Fruit fly (Drosophila melanogaster) whole organism, embryonic: ENCODE measurements around the gene CG43181.
A peak's percentile ranks its signal among the peaks of the same experiment; 100 is the strongest.

ENCODE experiments used
- CG10267 ChIP-seq: fragments of 200-800 bp; sonication (Bioruptor generic); optimal IDR thresholded peaks from 2 replicates; lab custom pipeline; 2018; ENCODE audit warnings: missing biosample characterization, mild to moderate bottlenecking, missing genetic modification characterization, moderate library complexity
- CG10654 ChIP-seq: fragments of 200-800 bp; sonication (Bioruptor generic); optimal IDR thresholded peaks from 2 replicates; lab custom pipeline; 2016; ENCODE audit warnings: missing biosample characterization, missing genetic modification characterization
- CG11504 ChIP-seq: fragments of 200-800 bp; sonication (Bioruptor generic); optimal IDR thresholded peaks from 3 replicates; lab custom pipeline; 2019; ENCODE audit warnings: missing biosample characterization, mild to moderate bottlenecking, missing genetic modification characterization, moderate library complexity
- CG1233 ChIP-seq: fragments of 200-800 bp; sonication (Bioruptor generic); optimal IDR thresholded peaks from 4 replicates; lab custom pipeline; 2018; ENCODE audit warnings: missing biosample characterization, mild to moderate bottlenecking, missing genetic modification characterization
- CG12744 ChIP-seq: fragments of 200-800 bp; sonication (Bioruptor generic); optimal IDR thresholded peaks from 2 replicates; lab custom pipeline; 2016; ENCODE audit warnings: missing biosample characterization, missing genetic modification characterization
- CG14710 ChIP-seq: fragments of 200-800 bp; sonication (Bioruptor generic); optimal IDR thresholded peaks from 3 replicates; lab custom pipeline; 2019; ENCODE audit warnings: missing biosample characterization, mild to moderate bottlenecking, missing genetic modification characterization, moderate library complexity
- CG15073 ChIP-seq: fragments of 200-800 bp; sonication (Bioruptor generic); optimal IDR thresholded peaks from 2 replicates; lab custom pipeline; 2016; ENCODE audit warnings: missing biosample characterization, missing genetic modification characterization
- CG15514 ChIP-seq: fragments of 200-800 bp; sonication (Bioruptor generic); optimal IDR thresholded peaks from 3 replicates; lab custom pipeline; 2017; ENCODE audit warnings: missing biosample characterization, missing genetic modification characterization, mild to moderate bottlenecking, moderate library complexity, missing genetic modification reagents
- CG15601 ChIP-seq: fragments of 200-800 bp; sonication (Bioruptor generic); optimal IDR thresholded peaks from 3 replicates; lab custom pipeline; 2019; ENCODE audit warnings: missing biosample characterization, mild to moderate bottlenecking, missing genetic modification characterization, moderate library complexity
- CG15696 ChIP-seq: fragments of 200-800 bp; sonication (Bioruptor generic); optimal IDR thresholded peaks from 2 replicates; lab custom pipeline; 2019; ENCODE audit warnings: missing biosample characterization, mild to moderate bottlenecking, missing genetic modification characterization, moderate library complexity
- CG18262 ChIP-seq: fragments of 200-800 bp; optimal IDR thresholded peaks from 3 replicates; lab custom pipeline; 2019; ENCODE audit warnings: missing biosample characterization, mild to moderate bottlenecking, missing genetic modification characterization, moderate library complexity
- CG18619 ChIP-seq: fragments of 200-800 bp; sonication (Bioruptor generic); optimal IDR thresholded peaks from 3 replicates; lab custom pipeline; 2017; ENCODE audit warnings: missing biosample characterization, mild to moderate bottlenecking, missing genetic modification characterization
- CG2712 ChIP-seq: fragments of 200-800 bp; optimal IDR thresholded peaks from 3 replicates; lab custom pipeline; 2019; ENCODE audit warnings: missing biosample characterization, mild to moderate bottlenecking, missing genetic modification characterization, moderate library complexity
- CG30431 ChIP-seq: fragments of 200-800 bp; sonication (Bioruptor generic); optimal IDR thresholded peaks from 2 replicates; lab custom pipeline; 2017; ENCODE audit warnings: missing biosample characterization, missing genetic modification characterization
- CG43689 ChIP-seq: fragments of 200-800 bp; sonication (Bioruptor generic); IDR thresholded peaks from 2 replicates; pipeline ENCODE4 v1.3.6; 2022; ENCODE audit warnings: missing biosample characterization, missing genetic modification characterization
- CG6683 ChIP-seq: fragments of 200-800 bp; sonication (Bioruptor generic); optimal IDR thresholded peaks from 2 replicates; lab custom pipeline; 2017; ENCODE audit warnings: missing biosample characterization, mild to moderate bottlenecking, missing genetic modification characterization, missing genetic modification reagents
- CG9797 ChIP-seq: fragments of 200-800 bp; sonication (Bioruptor generic); optimal IDR thresholded peaks from 3 replicates; lab custom pipeline; 2018; ENCODE audit warnings: missing biosample characterization, mild to moderate bottlenecking, missing genetic modification characterization
- D ChIP-seq, 2 experiments: fragments of 200-800 bp in 1 of 2; fragments of >200 bp in 1 of 2; sonication (Bioruptor generic) in 1 of 2; optimal IDR thresholded peaks; 2 replicates in 1 of 2; 3 replicates in 1 of 2; lab custom pipeline; 2017; ENCODE audit warnings: mild to moderate bottlenecking in 1 of 2, missing biosample characterization in 1 of 2, missing genetic modification characterization in 1 of 2, missing genetic modification reagents in 1 of 2
- Eip74EF ChIP-seq, 2 experiments: fragments of 200-800 bp in 1 of 2; fragments of >200 bp in 1 of 2; sonication (Bioruptor generic) in 1 of 2; optimal IDR thresholded peaks; 2 replicates each; lab custom pipeline; 2017 to 2019; ENCODE audit warnings: missing biosample characterization in 2 of 2, missing genetic modification characterization in 2 of 2, mild to moderate bottlenecking in 1 of 2, moderate library complexity in 1 of 2
- HHEX ChIP-seq: fragments of 200-800 bp; sonication (Bioruptor generic); optimal IDR thresholded peaks from 3 replicates; lab custom pipeline; 2017; ENCODE audit warnings: missing biosample characterization, mild to moderate bottlenecking, missing genetic modification characterization, missing genetic modification reagents
- HLH3B ChIP-seq: fragments of 200-800 bp; sonication (Bioruptor generic); IDR thresholded peaks from 2 replicates; pipeline ENCODE4 v1.3.6; 2022; ENCODE audit warnings: missing biosample characterization, missing genetic modification characterization
- Hr39 ChIP-seq: fragments of >200 bp; optimal IDR thresholded peaks from 2 replicates; lab custom pipeline; 2017
- Hr51 ChIP-seq, 2 experiments: fragments of 200-800 bp; sonication (Bioruptor generic); optimal IDR thresholded peaks; 2 replicates in 1 of 2; 3 replicates in 1 of 2; lab custom pipeline; 2016 to 2018; ENCODE audit warnings: missing biosample characterization in 2 of 2, missing genetic modification characterization in 2 of 2, mild to moderate bottlenecking in 1 of 2, moderate library complexity in 1 of 2
- MBD-R2 ChIP-seq: fragments of 200-800 bp; sonication (Bioruptor generic); IDR thresholded peaks from 2 replicates; pipeline ENCODE4 v1.3.6; 2022; ENCODE audit warnings: missing biosample characterization, missing genetic modification characterization
- Mad ChIP-seq: fragments of 200-800 bp; sonication (Bioruptor generic); optimal IDR thresholded peaks from 2 replicates; lab custom pipeline; 2016; ENCODE audit warnings: missing biosample characterization, missing genetic modification characterization
- Max ChIP-seq: fragments of 200-800 bp; sonication (Bioruptor generic); optimal IDR thresholded peaks from 2 replicates; lab custom pipeline; 2016; ENCODE audit warnings: missing biosample characterization, mild to moderate bottlenecking, missing genetic modification characterization
- NK7.1 ChIP-seq: fragments of 200-800 bp; sonication (Bioruptor generic); optimal IDR thresholded peaks from 3 replicates; lab custom pipeline; 2016; ENCODE audit warnings: missing biosample characterization, missing genetic modification characterization
- Rx ChIP-seq: fragments of 200-800 bp; sonication (Bioruptor generic); IDR thresholded peaks from 2 replicates; pipeline ENCODE4 v1.3.6; 2022; ENCODE audit warnings: missing biosample characterization, missing genetic modification characterization
- Side ChIP-seq: fragments of 200-800 bp; sonication (Bioruptor generic); optimal IDR thresholded peaks from 2 replicates; lab custom pipeline; 2016; ENCODE audit warnings: missing biosample characterization, missing genetic modification characterization
- Sox102F ChIP-seq: fragments of 200-800 bp; sonication (Bioruptor generic); optimal IDR thresholded peaks from 2 replicates; lab custom pipeline; 2018; ENCODE audit warnings: missing biosample characterization, mild to moderate bottlenecking, missing genetic modification characterization, moderate library complexity
- bsh ChIP-seq, 2 experiments: fragments of 200-800 bp; sonication (Bioruptor generic); optimal IDR thresholded peaks; 2 replicates each; lab custom pipeline; 2017 to 2018; ENCODE audit warnings: mild to moderate bottlenecking in 2 of 2, missing biosample characterization in 2 of 2, missing genetic modification characterization in 2 of 2, moderate library complexity in 1 of 2
- croc ChIP-seq: fragments of 200-800 bp; sonication (Bioruptor generic); conservative IDR thresholded peaks from 3 replicates; pipeline ENCODE4 v1.3.6; 2022; ENCODE audit warnings: missing biosample characterization, missing genetic modification characterization
- dmrt99B ChIP-seq: fragments of 200-800 bp; sonication (Bioruptor generic); optimal IDR thresholded peaks from 2 replicates; lab custom pipeline; 2018; ENCODE audit warnings: missing biosample characterization, mild to moderate bottlenecking, missing genetic modification characterization, moderate library complexity
- dysf ChIP-seq: fragments of 200-800 bp; sonication (Bioruptor generic); IDR thresholded peaks from 3 replicates; pipeline ENCODE4 v1.3.6; 2022; ENCODE audit warnings: missing biosample characterization, missing genetic modification characterization
- emc ChIP-seq: fragments of 200-800 bp; sonication (Bioruptor generic); optimal IDR thresholded peaks from 2 replicates; lab custom pipeline; 2016; ENCODE audit warnings: missing biosample characterization, missing genetic modification characterization
- fd96Cb ChIP-seq: fragments of 200-800 bp; sonication (Bioruptor generic); optimal IDR thresholded peaks from 2 replicates; lab custom pipeline; 2018; ENCODE audit warnings: missing biosample characterization, mild to moderate bottlenecking, missing genetic modification characterization, moderate library complexity
- hkb ChIP-seq, 2 experiments: fragments of 200-800 bp in 1 of 2; fragments of >200 bp in 1 of 2; sonication (Bioruptor generic) in 1 of 2; IDR thresholded peaks in 1 of 2; optimal IDR thresholded peaks in 1 of 2; 2 replicates each; pipeline versions ENCODE4 v1.3.6 to Lab custom; 2017 to 2022; ENCODE audit warnings: missing biosample characterization in 1 of 2, missing genetic modification characterization in 1 of 2
- kay ChIP-seq: fragments of 200-800 bp; sonication (Bioruptor generic); optimal IDR thresholded peaks from 2 replicates; lab custom pipeline; 2016; ENCODE audit warnings: missing biosample characterization, missing genetic modification characterization
- lab ChIP-seq: fragments of 200-800 bp; sonication (Bioruptor generic); optimal IDR thresholded peaks from 3 replicates; lab custom pipeline; 2017; ENCODE audit warnings: missing biosample characterization, missing genetic modification characterization, mild to moderate bottlenecking, moderate library complexity, missing genetic modification reagents
- phol ChIP-seq: fragments of 200-800 bp; sonication (Bioruptor generic); optimal IDR thresholded peaks from 3 replicates; lab custom pipeline; 2018; ENCODE audit warnings: missing biosample characterization, mild to moderate bottlenecking, missing genetic modification characterization, moderate library complexity
- pnt ChIP-seq: fragments of 200-800 bp; sonication (Bioruptor generic); optimal IDR thresholded peaks from 3 replicates; lab custom pipeline; 2016; ENCODE audit warnings: missing biosample characterization, missing genetic modification characterization
- pros ChIP-seq: fragments of 200-800 bp; sonication (Bioruptor generic); optimal IDR thresholded peaks from 3 replicates; lab custom pipeline; 2019; ENCODE audit warnings: missing biosample characterization, mild to moderate bottlenecking, missing genetic modification characterization, moderate library complexity
- repo ChIP-seq: fragments of 200-800 bp; sonication (Bioruptor generic); optimal IDR thresholded peaks from 2 replicates; lab custom pipeline; 2016; ENCODE audit warnings: missing biosample characterization, missing genetic modification characterization
- sd ChIP-seq: fragments of 200-800 bp; sonication (Bioruptor generic); optimal IDR thresholded peaks from 3 replicates; lab custom pipeline; 2018; ENCODE audit warnings: missing biosample characterization, mild to moderate bottlenecking, missing genetic modification characterization, moderate library complexity
- sim ChIP-seq: fragments of 200-800 bp; sonication (Bioruptor generic); IDR thresholded peaks from 2 replicates; pipeline ENCODE4 v1.3.6; 2022; ENCODE audit warnings: missing biosample characterization, missing genetic modification characterization
- sob ChIP-seq: fragments of 200-800 bp; sonication (Bioruptor generic); IDR thresholded peaks from 2 replicates; pipeline ENCODE4 v1.3.6; 2022; ENCODE audit warnings: missing biosample characterization, missing genetic modification characterization
- sr ChIP-seq: fragments of 200-800 bp; sonication (Bioruptor generic); IDR thresholded peaks from 3 replicates; pipeline ENCODE4 v1.3.6; 2022; ENCODE audit warnings: missing biosample characterization, missing genetic modification characterization
- vnd ChIP-seq: fragments of 200-800 bp; sonication (Bioruptor generic); IDR thresholded peaks from 3 replicates; pipeline ENCODE4 v1.3.6; 2022; ENCODE audit warnings: missing biosample characterization, missing genetic modification characterization; ENCODE audit not compliant: partially characterized antibody

Gene CG43181

DNA sequence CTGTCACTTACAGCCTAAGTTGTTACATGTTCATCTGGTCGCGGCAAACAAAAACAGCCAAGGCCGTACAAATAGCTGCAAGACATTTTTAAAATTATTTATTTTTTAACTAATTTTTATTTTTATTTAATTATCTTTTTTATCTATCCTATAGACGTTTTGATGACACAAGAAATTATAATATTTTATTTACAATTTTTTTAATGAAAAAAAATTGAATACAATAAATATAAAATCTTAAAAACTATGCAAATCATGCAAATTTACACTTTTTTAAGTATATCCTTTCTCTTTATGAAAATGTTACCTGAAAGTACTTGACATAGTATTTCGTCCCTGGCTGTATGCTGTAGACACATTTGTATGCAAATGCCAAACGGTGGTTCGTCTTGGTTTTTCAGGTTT, 12.2 kb upstream of the CG43181 start (continued):
- TF ChIP-seq fd96Cb (peak; percentile 78), Eip74EF (GFP tag; optimal IDR thresholded peaks at IDR 0.05; lab: Kevin White, UChicago) (peak in 1 of 2 experiments; percentile 80), CG9797 (GFP tag; lab: Kevin White, UChicago) (no peak), NK7.1 (GFP tag; lab: Kevin White, UChicago) (no peak), HLH3B (GFP tag; lab: Robert Waterston, UW) (peak; percentile 60; the same call in 1 of the 2 replicates), CG18262 (tag; lab: Kevin White, UChicago) (peak; percentile 91), CG15601 (tag; lab: Kevin White, UChicago) (peak; percentile 71), sr (GFP tag; lab: Robert Waterston, UW) (no peak), CG15514 (GFP tag; lab: Kevin White, UChicago) (peak; percentile 36), CG15073 (no peak), CG10654 (GFP tag; lab: Kevin White, UChicago) (no peak), CG2712 (peak; percentile 91), emc (GFP tag; lab: Kevin White, UChicago) (no peak), Sox102F (GFP tag; lab: Kevin White, UChicago) (peak; percentile 85), sim (no peak), sob (GFP tag; lab: Robert Waterston, UW) (peak; percentile 26; the same call in 1 of the 2 replicates), Side (GFP tag; lab: Kevin White, UChicago) (no peak), vnd (GFP tag; lab: Robert Waterston, UW) (no peak), croc (0 out of 3 replicates have a peak, but pooled peaks have one; percentile 24), dmrt99B (tag; lab: Kevin White, UChicago) (peak; percentile 90), CG18619 (peak; percentile 71), hkb (optimal IDR thresholded peaks at IDR 0.05; lab: Kevin White, UChicago) (no peak), hkb (GFP tag; IDR thresholded peaks at IDR 0.05; lab: Robert Waterston, UW) (peak; percentile 67), CG6683 (GFP tag; lab: Kevin White, UChicago) (peak; percentile 66), Hr51 (GFP tag; optimal IDR thresholded peaks at IDR 0.05; lab: Kevin White, UChicago) (peak in 1 of 2 experiments; percentile 93), MBD-R2 (GFP tag; lab: Robert Waterston, UW) (no peak), dysf (GFP tag; lab: Robert Waterston, UW) (peak; percentile 72; the same call in 2 of the 3 replicates), CG15696 (tag; lab: Kevin White, UChicago) (peak; percentile 45), sd (tag; lab: Kevin White, UChicago) (peak; percentile 36), CG14710 (tag; lab: Kevin White, UChicago) (peak; percentile 80), CG30431 (peak; percentile 5), CG10267 (tag; lab: Kevin White, UChicago) (peak; percentile 77), pros (peak; percentile 20), phol (tag; lab: Kevin White, UChicago) (peak; percentile 85), Rx (GFP tag; lab: Robert Waterston, UW) (no peak), kay (GFP tag; lab: Kevin White, UChicago) (peak; percentile 1), bsh (GFP tag; optimal IDR thresholded peaks at IDR 0.05; lab: Kevin White, UChicago) (peak in 1 of 2 experiments; percentile 77), Mad (GFP tag; lab: Kevin White, UChicago) (no peak), D (optimal IDR thresholded peaks at IDR 0.05; lab: Kevin White, UChicago) (no peak), D (GFP tag; optimal IDR thresholded peaks at IDR 0.05; lab: Kevin White, UChicago) (peak; percentile 70), CG11504 (tag; lab: Kevin White, UChicago) (peak; percentile 91), repo (GFP tag; lab: Kevin White, UChicago) (no peak), CG43689 (no peak; the same call in 1 of the 2 replicates), Max (GFP tag; lab: Kevin White, UChicago) (peak; percentile 47), HHEX (GFP tag; lab: Kevin White, UChicago) (peak; percentile 64), lab (GFP tag; lab: Kevin White, UChicago) (peak; percentile 73), Hr39 (lab: Kevin White, UChicago) (no peak), CG1233 (GFP tag; lab: Kevin White, UChicago) (peak; percentile 68), CG12744 (GFP tag; lab: Kevin White, UChicago) (no peak), pnt (GFP tag; lab: Kevin White, UChicago) (no peak)
